Worm (Caenorhabditis elegans) whole organism, late embryonic: ENCODE measurements around the gene dct-12.

Source experiments
- K09A11.1 ChIP-seq: sonication (generic microtip); optimal IDR thresholded peaks from 2 replicates; lab custom pipeline; 2017; ENCODE audit warnings: antibody characterized with exemption, mild to moderate bottlenecking, missing genetic modification characterization, missing compliant biosample characterization; ENCODE audit not compliant: insufficient read depth
- T23F11.4 ChIP-seq: fragments of 200-800 bp; sonication (Bioruptor generic); optimal IDR thresholded peaks from 2 replicates; lab custom pipeline; 2018; ENCODE audit warnings: mild to moderate bottlenecking, missing genetic modification characterization, missing compliant biosample characterization
- Y22D7AL.16 ChIP-seq: sonication (generic microtip); optimal IDR thresholded peaks from 2 replicates; lab custom pipeline; 2016; ENCODE audit warnings: missing genetic modification characterization, missing compliant biosample characterization
- ama-1 ChIP-seq: fragments of 150-350 bp; optimal IDR thresholded peaks from 2 replicates; lab custom pipeline; 2014
- ceh-14 ChIP-seq: sonication (generic microtip); optimal IDR thresholded peaks from 2 replicates; lab custom pipeline; 2016; ENCODE audit warnings: missing genotype, missing genetic modification characterization, missing compliant biosample characterization
- ceh-19 ChIP-seq: fragments of 200-800 bp; sonication (Bioruptor generic); optimal IDR thresholded peaks from 2 replicates; lab custom pipeline; 2018; ENCODE audit warnings: mild to moderate bottlenecking, missing genetic modification characterization, missing compliant biosample characterization
- ceh-2 ChIP-seq: sonication (generic microtip); optimal IDR thresholded peaks from 2 replicates; lab custom pipeline; 2016; ENCODE audit warnings: missing genotype, missing genetic modification characterization, missing compliant biosample characterization
- ceh-22 ChIP-seq: sonication (generic microtip); optimal IDR thresholded peaks from 2 replicates; lab custom pipeline; 2017; ENCODE audit warnings: missing biosample characterization, missing genetic modification characterization
- ceh-30 ChIP-seq: fragments of 150-350 bp; optimal IDR thresholded peaks from 2 replicates; lab custom pipeline; 2014; ENCODE audit warnings: missing biosample characterization, missing genetic modification characterization
- ceh-45 ChIP-seq: fragments of 200-800 bp; sonication (Bioruptor generic); IDR thresholded peaks from 2 replicates; pipeline ENCODE4 v1.3.6; 2022; ENCODE audit warnings: missing genetic modification reagents, missing genetic modification characterization, missing compliant biosample characterization
- ceh-48 ChIP-seq: sonication (generic microtip); optimal IDR thresholded peaks from 2 replicates; lab custom pipeline; 2016; ENCODE audit warnings: missing genetic modification characterization, inconsistent platforms, missing compliant biosample characterization
- ceh-6 ChIP-seq: fragments of 200-800 bp; sonication (Bioruptor generic); optimal IDR thresholded peaks from 2 replicates; lab custom pipeline; 2018; ENCODE audit warnings: mild to moderate bottlenecking, missing genetic modification characterization, missing compliant biosample characterization
- dve-1 ChIP-seq: sonication (generic microtip); optimal IDR thresholded peaks from 2 replicates; lab custom pipeline; 2017; ENCODE audit warnings: antibody characterized with exemption, mild to moderate bottlenecking, missing genetic modification characterization, missing compliant biosample characterization
- elt-2 ChIP-seq: sonication (generic microtip); optimal IDR thresholded peaks from 2 replicates; lab custom pipeline; 2016; ENCODE audit warnings: missing genetic modification reagents, missing genetic modification characterization, missing compliant biosample characterization
- fkh-10 ChIP-seq: fragments of 150-350 bp; optimal IDR thresholded peaks from 2 replicates; lab custom pipeline; 2014; ENCODE audit warnings: missing biosample characterization, missing genetic modification reagents, missing genetic modification characterization
- fkh-6 ChIP-seq: sonication (generic microtip); optimal IDR thresholded peaks from 2 replicates; lab custom pipeline; 2016; ENCODE audit warnings: missing genetic modification characterization, missing compliant biosample characterization
- gmeb-2 ChIP-seq: sonication (generic microtip); optimal IDR thresholded peaks from 2 replicates; lab custom pipeline; 2016; ENCODE audit warnings: missing genetic modification characterization, inconsistent platforms, missing compliant biosample characterization
- hlh-15 ChIP-seq: sonication (generic microtip); optimal IDR thresholded peaks from 2 replicates; lab custom pipeline; 2016; ENCODE audit warnings: missing genetic modification characterization, missing compliant biosample characterization
- hlh-30 ChIP-seq: sonication (generic microtip); optimal IDR thresholded peaks from 2 replicates; lab custom pipeline; 2017; ENCODE audit warnings: antibody characterized with exemption, missing genetic modification characterization, missing compliant biosample characterization; ENCODE audit not compliant: insufficient read depth
- hlh-6 ChIP-seq: sonication (generic microtip); optimal IDR thresholded peaks from 2 replicates; lab custom pipeline; 2016; ENCODE audit warnings: missing genotype, missing genetic modification characterization, missing compliant biosample characterization
- hlh-8 ChIP-seq: sonication (generic microtip); optimal IDR thresholded peaks from 2 replicates; lab custom pipeline; 2016; ENCODE audit warnings: missing genotype, missing genetic modification characterization, missing compliant biosample characterization
- lim-6 ChIP-seq: sonication (generic microtip); optimal IDR thresholded peaks from 2 replicates; lab custom pipeline; 2016; ENCODE audit warnings: missing genetic modification characterization, missing compliant biosample characterization
- nfya-1 ChIP-seq: sonication (generic microtip); optimal IDR thresholded peaks from 2 replicates; lab custom pipeline; 2017; ENCODE audit warnings: missing genetic modification characterization, mild to moderate bottlenecking, missing compliant biosample characterization, antibody characterized with exemption, moderate library complexity
- nhr-232 ChIP-seq: sonication (generic microtip); optimal IDR thresholded peaks from 2 replicates; lab custom pipeline; 2016; ENCODE audit warnings: missing genetic modification characterization, missing compliant biosample characterization
- npax-4 ChIP-seq: sonication (generic microtip); optimal IDR thresholded peaks from 2 replicates; lab custom pipeline; 2016; ENCODE audit warnings: missing genetic modification characterization, missing compliant biosample characterization
- pha-4 ChIP-seq: fragments of 150-350 bp; optimal IDR thresholded peaks from 2 replicates; lab custom pipeline; 2018; ENCODE audit warnings: missing biosample characterization, missing genetic modification reagents, missing genetic modification characterization
- ref-2 ChIP-seq: sonication (generic microtip); optimal IDR thresholded peaks from 2 replicates; lab custom pipeline; 2016; ENCODE audit warnings: missing genetic modification characterization, missing compliant biosample characterization
- rnt-1 ChIP-seq: sonication (generic microtip); optimal IDR thresholded peaks from 2 replicates; lab custom pipeline; 2016; ENCODE audit warnings: missing genetic modification characterization, missing compliant biosample characterization
- sdc-2 ChIP-seq: sonication (generic microtip); optimal IDR thresholded peaks from 2 replicates; lab custom pipeline; 2016; ENCODE audit warnings: missing genotype, missing genetic modification characterization, missing compliant biosample characterization
- sox-2 ChIP-seq: fragments of 200-800 bp; sonication (Bioruptor generic); IDR thresholded peaks from 2 replicates; pipeline ENCODE4 v1.3.6; 2022; ENCODE audit warnings: missing genetic modification reagents, missing genetic modification characterization, missing compliant biosample characterization
- tbx-7 ChIP-seq: sonication (generic microtip); optimal IDR thresholded peaks from 2 replicates; lab custom pipeline; 2016; ENCODE audit warnings: missing genotype, missing genetic modification characterization, missing compliant biosample characterization
- ttx-3 ChIP-seq: sonication (generic microtip); optimal IDR thresholded peaks from 2 replicates; lab custom pipeline; 2016; ENCODE audit warnings: missing genetic modification reagents, missing genetic modification characterization, missing compliant biosample characterization
- unc-3 ChIP-seq, 2 experiments: fragments of 200-800 bp in 1 of 2; sonication (Bioruptor generic) in 1 of 2; sonication (generic microtip) in 1 of 2; conservative IDR thresholded peaks in 1 of 2; optimal IDR thresholded peaks in 1 of 2; 2 replicates each; pipeline versions ENCODE4 v1.3.6 to Lab custom; 2016 to 2022; ENCODE audit warnings: missing compliant biosample characterization in 2 of 2, missing genetic modification characterization in 2 of 2, missing genetic modification reagents in 1 of 2
- unc-55 ChIP-seq: sonication (generic microtip); optimal IDR thresholded peaks from 2 replicates; lab custom pipeline; 2017; ENCODE audit warnings: missing biosample characterization, missing genetic modification reagents, missing genetic modification characterization
- ztf-16 ChIP-seq: sonication (generic microtip); optimal IDR thresholded peaks from 2 replicates; lab custom pipeline; 2017; ENCODE audit warnings: missing genetic modification characterization, missing compliant biosample characterization

dct-12 gene

DNA sequence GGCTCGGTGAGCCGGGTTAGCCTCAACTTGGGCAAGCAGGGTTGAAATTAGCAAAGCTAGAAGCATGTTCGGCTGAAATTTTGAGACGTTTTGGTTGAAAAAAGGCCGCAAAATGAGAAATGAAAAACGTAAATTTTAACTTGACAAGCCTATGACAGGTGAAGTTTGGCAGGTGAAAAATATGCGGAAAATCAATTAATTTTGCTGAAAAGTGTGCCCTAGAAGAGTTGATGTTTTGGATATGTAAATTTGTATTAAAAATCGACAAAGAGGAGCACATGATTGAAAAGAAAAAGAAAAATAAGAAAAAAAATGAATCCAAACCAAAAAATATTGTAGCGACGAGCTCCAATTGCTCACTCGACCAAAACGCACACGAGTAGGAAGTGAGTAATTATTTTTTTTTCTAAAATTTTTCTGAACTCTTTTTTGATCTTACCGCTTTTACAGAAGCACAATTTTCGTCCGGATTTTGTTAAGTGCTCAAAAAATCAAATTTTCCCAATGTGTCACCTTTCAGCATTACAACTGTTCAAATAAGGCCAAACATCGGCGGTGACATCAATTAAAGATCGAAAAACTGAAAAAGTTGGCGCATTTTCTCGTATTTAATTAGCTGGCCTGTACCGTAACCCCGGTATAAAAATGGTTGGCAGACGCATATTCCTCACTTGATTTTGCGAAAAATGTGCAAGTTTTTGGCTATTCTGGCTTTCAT is 39.0 kb upstream of the dct-12 start, which contains the start of the genes F15A4.5 and phat-8:
F15A4.5 (minus strand) TSS at position 101 of the 718 bp plus-strand sequence.
phat-8 (plus strand) TSS at position 668 of the 718 bp plus-strand sequence.
- no peak for TF ChIP-seq unc-3 (GFP tag; conservative IDR thresholded peaks at IDR 0.05; lab: Robert Waterston, UW)
- no peak for TF ChIP-seq unc-3 (tag; optimal IDR thresholded peaks at IDR 0.05; lab: Kevin White, UChicago)
- TF ChIP-seq rnt-1 (tag; lab: Kevin White, UChicago), result no peak
- TF ChIP-seq elt-2 (tag; lab: Kevin White, UChicago), result no peak
- TF ChIP-seq ztf-16 (tag; lab: Kevin White, UChicago), result no peak
- no peak for TF ChIP-seq K09A11.1 (tag; lab: Kevin White, UChicago)
- TF ChIP-seq T23F11.4 (GFP tag; lab: Kevin White, UChicago), result no peak
- TF ChIP-seq ceh-14 (tag; lab: Kevin White, UChicago), result no peak
- TF ChIP-seq ceh-6 (GFP tag; lab: Kevin White, UChicago), result no peak
- no peak for TF ChIP-seq nfya-1
- no peak for TF ChIP-seq ceh-45
- TF ChIP-seq sdc-2 (tag; lab: Kevin White, UChicago), result no peak
- no peak for TF ChIP-seq ama-1 (lab: Kevin White, UChicago)

DNA sequence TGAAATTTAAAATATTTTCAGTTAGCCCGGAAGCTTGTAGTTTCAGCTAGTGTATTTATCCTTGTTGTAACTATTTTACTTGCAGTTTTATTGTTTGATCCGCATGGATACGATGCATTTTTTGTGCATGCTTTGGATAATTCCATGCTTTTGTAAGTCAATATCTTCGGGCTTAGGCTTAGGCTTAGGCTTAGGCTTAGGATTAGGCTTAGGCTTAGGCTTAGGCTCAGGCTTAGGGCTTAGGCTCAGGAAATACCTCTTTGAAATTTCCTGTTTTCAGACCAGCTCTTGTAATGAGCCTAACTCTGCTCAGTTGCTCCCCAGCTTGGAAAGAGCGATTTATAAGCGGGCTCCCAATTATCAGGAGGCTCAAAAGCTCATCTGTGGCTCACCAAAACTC is 34.8 kb upstream of the dct-12 start, which contains the start of gene srg-16:
srg-16 (plus strand) TSS at position 87 of the 400 bp plus-strand sequence.
- TF ChIP-seq dve-1, result peak; percentile 55
- no peak for TF ChIP-seq gmeb-2

DNA sequence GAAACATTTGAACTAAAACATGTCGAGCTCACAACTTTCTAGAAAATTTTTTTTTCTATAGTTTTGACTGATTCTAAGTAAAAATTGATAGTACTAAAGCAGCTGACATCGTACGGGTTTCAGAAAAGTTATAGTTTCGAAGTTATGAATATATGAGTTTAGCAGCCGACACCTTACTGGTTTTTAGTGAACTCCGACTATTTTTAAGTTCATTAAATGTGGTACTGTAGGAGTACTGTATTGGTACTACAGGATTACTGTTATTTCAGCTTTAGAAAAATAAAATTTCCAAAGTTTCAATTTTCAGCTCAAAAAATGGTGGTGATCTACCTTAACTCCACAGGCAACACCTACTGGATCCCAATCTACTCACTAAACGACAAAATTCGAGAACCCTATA is 33.3 kb upstream of the dct-12 start, which contains the start of gene sre-37:
sre-37 (plus strand) TSS at position 301 of the 400 bp plus-strand sequence.
- TF ChIP-seq ztf-16 (tag; lab: Kevin White, UChicago) (no peak), hlh-6 (tag; lab: Kevin White, UChicago) (no peak), fkh-6 (tag; lab: Kevin White, UChicago) (no peak), ceh-45 (no peak), ceh-2 (tag; lab: Kevin White, UChicago) (no peak), ref-2 (tag; lab: Kevin White, UChicago) (no peak), npax-4 (no peak), unc-55 (GFP tag; lab: Kevin White, UChicago) (no peak), hlh-15 (tag; lab: Kevin White, UChicago) (no peak), ceh-19 (GFP tag; lab: Kevin White, UChicago) (no peak), rnt-1 (tag; lab: Kevin White, UChicago) (no peak), elt-2 (tag; lab: Kevin White, UChicago) (no peak), fkh-10 (GFP tag; lab: Kevin White, UChicago) (no peak), tbx-7 (no peak), nfya-1 (no peak)

DNA sequence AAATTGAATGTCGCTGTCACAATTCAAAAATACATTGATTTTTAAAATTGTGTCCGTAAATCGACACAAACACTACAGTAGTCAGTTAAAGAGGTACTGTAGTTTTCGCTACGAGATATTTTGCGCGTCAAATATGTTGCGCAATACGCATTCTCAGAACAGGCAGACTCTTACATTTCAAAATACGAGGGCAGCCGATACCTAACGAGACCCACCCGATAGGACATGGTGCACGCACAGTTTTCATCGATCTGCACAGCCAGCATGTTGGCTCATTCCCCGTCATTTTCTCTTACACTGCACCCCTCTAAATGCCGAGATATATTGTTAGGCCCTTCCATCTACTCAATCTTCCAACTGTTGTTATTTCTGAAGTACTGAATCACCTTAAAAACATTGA is 30.0 kb upstream of the dct-12 start, which contains the start of gene F15A4.2:
F15A4.2 (plus strand) TSS at position 301 of the 400 bp plus-strand sequence.
- TF ChIP-seq ceh-22 (tag; lab: Kevin White, UChicago) (no peak), hlh-30 (tag; lab: Kevin White, UChicago) (no peak), sox-2 (GFP tag; lab: Robert Waterston, UW) (no peak), pha-4 (tag; lab: Kevin White, UChicago) (no peak), fkh-6 (tag; lab: Kevin White, UChicago) (no peak), ceh-48 (no peak), nfya-1 (no peak), nhr-232 (tag; lab: Kevin White, UChicago) (no peak), hlh-8 (tag; lab: Kevin White, UChicago) (no peak), ceh-30 (tag; lab: Kevin White, UChicago) (no peak), Y22D7AL.16 (no peak), ceh-6 (GFP tag; lab: Kevin White, UChicago) (no peak), ceh-14 (tag; lab: Kevin White, UChicago) (no peak), lim-6 (no peak), ttx-3 (tag; lab: Kevin White, UChicago) (no peak)
- TF ChIP-seq, all 69 proteins: peak for 0
